Fruit fly (Drosophila melanogaster) S2 (cell line): ENCODE measurements around the gene CG11373.

Source experiments
- CG8478 ChIP-seq: fragments of >200 bp; optimal IDR thresholded peaks from 2 replicates; lab custom pipeline; 2018
- CTCF ChIP-seq, 2 experiments: fragments of >200 bp; optimal IDR thresholded peaks; 2 replicates each; lab custom pipeline; 2018

DNA sequence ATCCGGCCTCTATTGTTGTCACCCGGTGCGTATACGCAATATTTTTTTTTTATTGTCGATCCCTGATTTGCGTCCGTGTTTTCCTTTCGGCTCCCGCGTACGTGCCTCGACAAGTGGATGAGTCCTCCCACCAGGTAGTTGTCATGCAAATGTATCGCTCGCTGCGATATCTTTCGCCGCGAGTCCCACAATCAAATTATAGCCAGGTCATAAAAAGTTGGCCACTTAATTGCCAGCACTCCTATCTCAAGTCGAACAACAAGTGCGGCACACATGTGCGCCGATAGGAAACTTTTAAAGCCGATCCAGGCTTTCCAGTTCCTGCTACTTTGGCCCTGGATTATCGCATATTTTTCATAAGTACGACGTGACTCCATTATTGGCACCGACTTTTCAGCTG, 36.1 kb downstream of the CG11373 start:
- no peak for TF ChIP-seq CG8478 (lab: Kevin White, UChicago)
- TF ChIP-seq CTCF (optimal IDR thresholded peaks at IDR 0.05; lab: Kevin White, UChicago), result no peak
